Worm (Caenorhabditis elegans) whole organism, young adult: ENCODE data around the gene K09E4.4.

Experiments
- B0019.2 ChIP-seq: fragments of 200-800 bp; sonication (Bioruptor generic); conservative IDR thresholded peaks from 2 replicates; pipeline ENCODE4 v1.3.6; 2022; ENCODE audit warnings: missing genetic modification reagents, missing genetic modification characterization, missing compliant biosample characterization
- B0261.1 ChIP-seq: sonication (generic microtip); optimal IDR thresholded peaks from 2 replicates; lab custom pipeline; 2016; ENCODE audit warnings: mild to moderate bottlenecking, missing genetic modification characterization, moderate library complexity, missing compliant biosample characterization
- B0336.3 ChIP-seq: fragments of 200-800 bp; sonication (Bioruptor generic); IDR thresholded peaks from 2 replicates; pipeline ENCODE4 v1.3.6; 2022; ENCODE audit warnings: missing genetic modification characterization, missing compliant biosample characterization
- C06A6.2 ChIP-seq: fragments of 200-800 bp; sonication (Bioruptor generic); conservative IDR thresholded peaks from 2 replicates; pipeline ENCODE4 v1.3.6; 2022; ENCODE audit warnings: missing genetic modification characterization, missing compliant biosample characterization
- F33H1.4 ChIP-seq: fragments of 200-800 bp; sonication (Bioruptor generic); IDR thresholded peaks from 2 replicates; pipeline ENCODE4 v1.3.6; 2022; ENCODE audit warnings: missing genetic modification reagents, missing genetic modification characterization, missing compliant biosample characterization
- F49E8.2 ChIP-seq: sonication (generic microtip); optimal IDR thresholded peaks from 3 replicates; lab custom pipeline; 2017; ENCODE audit warnings: missing genetic modification characterization, mild to moderate bottlenecking, missing compliant biosample characterization, antibody characterized with exemption, moderate library complexity; ENCODE audit not compliant: insufficient read depth
- F52B5.7 ChIP-seq: sonication (generic microtip); optimal IDR thresholded peaks from 2 replicates; lab custom pipeline; 2016; ENCODE audit warnings: mild to moderate bottlenecking, missing genetic modification characterization, missing compliant biosample characterization
- T26A5.8 ChIP-seq: sonication (generic microtip); optimal IDR thresholded peaks from 2 replicates; lab custom pipeline; 2016; ENCODE audit warnings: missing genetic modification characterization, missing compliant biosample characterization
- aptf-2 ChIP-seq: fragments of 200-800 bp; sonication (Bioruptor generic); conservative IDR thresholded peaks from 2 replicates; pipeline ENCODE4 v1.3.6; 2022; ENCODE audit warnings: missing genetic modification reagents, missing genetic modification characterization, missing compliant biosample characterization
- bed-1 ChIP-seq: fragments of 200-800 bp; sonication (Bioruptor generic); IDR thresholded peaks from 2 replicates; pipeline ENCODE4 v1.3.6; 2022; ENCODE audit warnings: missing genetic modification reagents, missing genetic modification characterization, missing compliant biosample characterization
- ccch-3 ChIP-seq: fragments of 200-800 bp; sonication (Bioruptor generic); optimal IDR thresholded peaks from 2 replicates; lab custom pipeline; 2018; ENCODE audit warnings: mild to moderate bottlenecking, missing genetic modification characterization, missing compliant biosample characterization
- ceh-100 ChIP-seq: fragments of 200-800 bp; sonication (Bioruptor generic); IDR thresholded peaks from 2 replicates; pipeline ENCODE4 v1.3.6; 2022; ENCODE audit warnings: missing genetic modification reagents, missing genetic modification characterization, missing compliant biosample characterization
- ceh-27 ChIP-seq: fragments of 200-800 bp; sonication (Bioruptor generic); optimal IDR thresholded peaks from 2 replicates; lab custom pipeline; 2018; ENCODE audit warnings: mild to moderate bottlenecking, missing genetic modification characterization, moderate library complexity, missing compliant biosample characterization
- ceh-58 ChIP-seq: fragments of 200-800 bp; sonication (Bioruptor generic); IDR thresholded peaks from 2 replicates; pipeline ENCODE4 v1.3.6; 2022; ENCODE audit warnings: missing genetic modification characterization, missing compliant biosample characterization
- ceh-91 ChIP-seq: fragments of 200-800 bp; sonication (Bioruptor generic); IDR thresholded peaks from 2 replicates; pipeline ENCODE4 v1.3.6; 2022; ENCODE audit warnings: missing genetic modification reagents, missing genetic modification characterization, missing compliant biosample characterization
- chd-7 ChIP-seq: sonication (generic microtip); optimal IDR thresholded peaks from 2 replicates; lab custom pipeline; 2016; ENCODE audit warnings: mild to moderate bottlenecking, missing genetic modification characterization, moderate library complexity, missing compliant biosample characterization
- die-1 ChIP-seq: sonication (generic microtip); optimal IDR thresholded peaks from 2 replicates; lab custom pipeline; 2016; ENCODE audit warnings: missing genotype, mild to moderate bottlenecking, missing genetic modification characterization, missing compliant biosample characterization
- dox-1 ChIP-seq: fragments of 200-800 bp; sonication (Bioruptor generic); IDR thresholded peaks from 2 replicates; pipeline ENCODE4 v1.3.6; 2022; ENCODE audit warnings: missing genetic modification reagents, missing genetic modification characterization, missing compliant biosample characterization
- egl-18 ChIP-seq: fragments of 200-800 bp; sonication (Bioruptor generic); IDR thresholded peaks from 2 replicates; pipeline ENCODE4 v1.3.6; 2022; ENCODE audit warnings: missing genetic modification reagents, missing genetic modification characterization, missing compliant biosample characterization
- egl-44 ChIP-seq: fragments of 200-800 bp; sonication (Bioruptor generic); IDR thresholded peaks from 2 replicates; pipeline ENCODE4 v1.3.6; 2022; ENCODE audit warnings: missing genetic modification reagents, missing genetic modification characterization, missing compliant biosample characterization
- egrh-3 ChIP-seq: fragments of 200-800 bp; sonication (Bioruptor generic); IDR thresholded peaks from 2 replicates; pipeline ENCODE4 v1.3.6; 2022; ENCODE audit warnings: missing genetic modification reagents, missing genetic modification characterization, missing compliant biosample characterization
- fkh-3 ChIP-seq: sonication (generic microtip); optimal IDR thresholded peaks from 2 replicates; lab custom pipeline; 2016; ENCODE audit warnings: mild to moderate bottlenecking, missing genetic modification characterization, missing compliant biosample characterization
- hlh-12 ChIP-seq: sonication (generic microtip); optimal IDR thresholded peaks from 2 replicates; lab custom pipeline; 2016; ENCODE audit warnings: missing genetic modification characterization, missing compliant biosample characterization
- let-526 ChIP-seq: fragments of 200-800 bp; sonication (Bioruptor generic); IDR thresholded peaks from 2 replicates; pipeline ENCODE4 v1.3.6; 2022; ENCODE audit warnings: missing genetic modification reagents, missing genetic modification characterization, missing compliant biosample characterization
- lin-26 ChIP-seq: fragments of 200-800 bp; sonication (Bioruptor generic); IDR thresholded peaks from 2 replicates; pipeline ENCODE4 v1.3.6; 2022; ENCODE audit warnings: missing genetic modification reagents, missing genetic modification characterization, missing compliant biosample characterization
- lin-35 ChIP-seq, 3 experiments: fragments of 150-350 bp in 2 of 3; sonication (generic microtip) in 1 of 3; optimal IDR thresholded peaks; 2 replicates each; lab custom pipeline; 2014 to 2018; ENCODE audit warnings: missing biosample characterization in 3 of 3, missing genetic modification characterization in 3 of 3, missing genetic modification reagents in 3 of 3
- lin-54 ChIP-seq: fragments of 200-800 bp; sonication (Bioruptor generic); optimal IDR thresholded peaks from 2 replicates; lab custom pipeline; 2018; ENCODE audit warnings: mild to moderate bottlenecking, missing genetic modification characterization, missing compliant biosample characterization
- madf-6 ChIP-seq: fragments of 200-800 bp; sonication (Bioruptor generic); IDR thresholded peaks from 2 replicates; pipeline ENCODE4 v1.3.6; 2022; ENCODE audit warnings: missing genetic modification reagents, missing genetic modification characterization, missing compliant biosample characterization
- mcd-1 ChIP-seq: fragments of 200-800 bp; sonication (Bioruptor generic); IDR thresholded peaks from 2 replicates; pipeline ENCODE4 v1.3.6; 2022; ENCODE audit warnings: missing genetic modification reagents, missing genetic modification characterization, missing compliant biosample characterization
- mes-4 ChIP-seq: sonication (generic microtip); optimal IDR thresholded peaks from 2 replicates; lab custom pipeline; 2016; ENCODE audit warnings: missing genotype, missing genetic modification characterization, missing compliant biosample characterization
- nfya-1 ChIP-seq: sonication (generic microtip); optimal IDR thresholded peaks from 2 replicates; lab custom pipeline; 2017; ENCODE audit warnings: antibody characterized with exemption, missing compliant biosample characterization, missing genetic modification characterization, borderline replicate concordance; ENCODE audit not compliant: insufficient read depth
- nfyb-1 ChIP-seq: fragments of 200-800 bp; sonication (Bioruptor generic); IDR thresholded peaks from 2 replicates; pipeline ENCODE4 v1.3.6; 2022; ENCODE audit warnings: missing genetic modification reagents, missing genetic modification characterization, missing compliant biosample characterization
- nhr-179 ChIP-seq: sonication (generic microtip); optimal IDR thresholded peaks from 2 replicates; lab custom pipeline; 2016; ENCODE audit warnings: mild to moderate bottlenecking, missing genetic modification characterization, missing compliant biosample characterization
- nhr-80 ChIP-seq: sonication (generic microtip); optimal IDR thresholded peaks from 2 replicates; lab custom pipeline; 2016; ENCODE audit warnings: missing genetic modification characterization, missing compliant biosample characterization
- nhr-90 ChIP-seq: sonication (generic microtip); optimal IDR thresholded peaks from 2 replicates; lab custom pipeline; 2016; ENCODE audit warnings: missing genotype, mild to moderate bottlenecking, missing genetic modification characterization, missing compliant biosample characterization
- pbrm-1 ChIP-seq: fragments of 200-800 bp; sonication (Bioruptor generic); IDR thresholded peaks from 2 replicates; pipeline ENCODE4 v1.3.6; 2022; ENCODE audit warnings: missing genetic modification reagents, missing genetic modification characterization, missing compliant biosample characterization
- rcor-1 ChIP-seq: fragments of 200-800 bp; sonication (Bioruptor generic); IDR thresholded peaks from 2 replicates; pipeline ENCODE4 v1.3.6; 2022; ENCODE audit warnings: missing genetic modification reagents, missing genetic modification characterization, missing compliant biosample characterization
- snpc-1.3 ChIP-seq: sonication (generic microtip); optimal IDR thresholded peaks from 2 replicates; lab custom pipeline; 2017; ENCODE audit warnings: missing genetic modification characterization, mild to moderate bottlenecking, missing compliant biosample characterization, antibody characterized with exemption, moderate library complexity, missing genotype, missing genetic modification reagents; ENCODE audit not compliant: insufficient read depth
- sptf-2 ChIP-seq: fragments of 200-800 bp; sonication (Bioruptor generic); optimal IDR thresholded peaks from 2 replicates; lab custom pipeline; 2018; ENCODE audit warnings: mild to moderate bottlenecking, missing genetic modification characterization, missing compliant biosample characterization
- tlf-1 ChIP-seq: fragments of 200-800 bp; sonication (Bioruptor generic); optimal IDR thresholded peaks from 2 replicates; lab custom pipeline; 2018; ENCODE audit warnings: mild to moderate bottlenecking, missing genetic modification characterization, missing compliant biosample characterization
- zfh-2 ChIP-seq: fragments of 200-800 bp; sonication (Bioruptor generic); conservative IDR thresholded peaks from 2 replicates; pipeline ENCODE4 v1.3.6; 2022; ENCODE audit warnings: missing genetic modification reagents, missing genetic modification characterization, missing compliant biosample characterization
- ztf-25 ChIP-seq: fragments of 200-800 bp; sonication (Bioruptor generic); IDR thresholded peaks from 2 replicates; pipeline ENCODE4 v1.3.6; 2022; ENCODE audit warnings: missing genetic modification reagents, missing genetic modification characterization, missing compliant biosample characterization
- ztf-26 ChIP-seq: sonication (generic microtip); optimal IDR thresholded peaks from 2 replicates; lab custom pipeline; 2017; ENCODE audit warnings: missing genetic modification characterization, missing compliant biosample characterization
- ztf-6 ChIP-seq: fragments of 200-800 bp; sonication (Bioruptor generic); IDR thresholded peaks from 2 replicates; pipeline ENCODE4 v1.3.6; 2022; ENCODE audit warnings: missing genetic modification reagents, missing genetic modification characterization, missing compliant biosample characterization

Gene K09E4.4

ce11 chrII:14065486-14065885, 56.5 kb downstream of the K09E4.4 start:
- TF ChIP-seq aptf-2: no peak
- no peak for TF ChIP-seq lin-35 (GFP tag; optimal IDR thresholded peaks at IDR 0.05; lab: Kevin White, UChicago)
- TF ChIP-seq mes-4 (tag; lab: Kevin White, UChicago): no peak
- TF ChIP-seq ccch-3 (GFP tag; lab: Kevin White, UChicago): no peak
- TF ChIP-seq ceh-58 (GFP tag; lab: Robert Waterston, UW): no peak
- TF ChIP-seq zfh-2 (GFP tag; lab: Robert Waterston, UW): peak; percentile 88
- no peak for TF ChIP-seq snpc-1.3 (tag; lab: Kevin White, UChicago)
- no peak for TF ChIP-seq lin-54
- TF ChIP-seq let-526 (GFP tag; lab: Robert Waterston, UW): no peak
- no peak for TF ChIP-seq sptf-2 (GFP tag; lab: Kevin White, UChicago)
- TF ChIP-seq F33H1.4: no peak
- no peak for TF ChIP-seq egl-18 (GFP tag; lab: Robert Waterston, UW)
- no peak for TF ChIP-seq nfyb-1
- 0 out of 2 replicates have a peak, but pooled peaks have one; percentile 39 for TF ChIP-seq lin-26 (GFP tag; lab: Robert Waterston, UW)
- no peak for TF ChIP-seq F49E8.2
- no peak for TF ChIP-seq pbrm-1
- TF ChIP-seq die-1 (tag; lab: Kevin White, UChicago): no peak
- no peak for TF ChIP-seq ceh-27 (GFP tag; lab: Kevin White, UChicago)
- TF ChIP-seq nfya-1: no peak
- TF ChIP-seq fkh-3 (tag; lab: Kevin White, UChicago): no peak
- no peak for TF ChIP-seq tlf-1 (GFP tag; lab: Kevin White, UChicago)
- TF ChIP-seq hlh-12 (tag; lab: Kevin White, UChicago): no peak
- no peak for TF ChIP-seq rcor-1 (GFP tag; lab: Robert Waterston, UW)
- TF ChIP-seq F52B5.7 (tag; lab: Kevin White, UChicago): no peak
- no peak for TF ChIP-seq C06A6.2
- no peak for TF ChIP-seq egl-44 (GFP tag; lab: Robert Waterston, UW)
- TF ChIP-seq madf-6 (GFP tag; lab: Robert Waterston, UW): peak; percentile 31; the same call in 1 of the 2 replicates
- TF ChIP-seq B0336.3: no peak
- TF ChIP-seq ztf-25 (GFP tag; lab: Robert Waterston, UW): no peak
- no peak for TF ChIP-seq ztf-26 (tag; lab: Kevin White, UChicago)
- no peak for TF ChIP-seq B0019.2 (GFP tag; lab: Robert Waterston, UW)
- TF ChIP-seq chd-7 (tag; lab: Kevin White, UChicago): no peak
- TF ChIP-seq T26A5.8 (tag; lab: Kevin White, UChicago): no peak
- no peak for TF ChIP-seq B0261.1 (tag; lab: Kevin White, UChicago)
- TF ChIP-seq ztf-6 (GFP tag; lab: Robert Waterston, UW): no peak
- TF ChIP-seq nhr-179 (tag; lab: Kevin White, UChicago): no peak
- no peak for TF ChIP-seq nhr-90
- no peak for TF ChIP-seq ceh-91 (GFP tag; lab: Robert Waterston, UW)
- TF ChIP-seq mcd-1 (GFP tag; lab: Robert Waterston, UW): 0 out of 2 replicates have a peak, but pooled peaks have one; percentile 15
- TF ChIP-seq egrh-3 (GFP tag; lab: Robert Waterston, UW): peak; percentile 69; the same call in 1 of the 2 replicates
- no peak for TF ChIP-seq ceh-100 (GFP tag; lab: Robert Waterston, UW)
- no peak for TF ChIP-seq dox-1 (GFP tag; lab: Robert Waterston, UW)
- no peak for TF ChIP-seq bed-1
- no peak for TF ChIP-seq nhr-80
